Worm (Caenorhabditis elegans) whole organism, early embryonic: Measurements from ENCODE around the gene idhb-1.

Experiments used
- ama-1 ChIP-seq: fragments of 150-350 bp; optimal IDR thresholded peaks from 2 replicates; lab custom pipeline; 2014
- ceh-36 ChIP-seq: sonication (generic microtip); optimal IDR thresholded peaks from 2 replicates; lab custom pipeline; 2016; ENCODE audit warnings: missing genetic modification characterization, inconsistent platforms, missing compliant biosample characterization
- ets-7 ChIP-seq: sonication (generic microtip); optimal IDR thresholded peaks from 2 replicates; lab custom pipeline; 2016; ENCODE audit warnings: missing genotype, missing genetic modification characterization, missing compliant biosample characterization
- flt-1 ChIP-seq: fragments of 200-800 bp; sonication (Bioruptor generic); IDR thresholded peaks from 2 replicates; pipeline ENCODE4 v1.3.6; 2022; ENCODE audit warnings: missing genetic modification characterization, missing compliant biosample characterization
- pes-1 ChIP-seq: fragments of 200-800 bp; sonication (Bioruptor generic); IDR thresholded peaks from 2 replicates; pipeline ENCODE4 v1.3.6; 2022; ENCODE audit warnings: missing genetic modification reagents, missing genetic modification characterization, missing compliant biosample characterization
- scrt-1 ChIP-seq: fragments of 200-800 bp; sonication (Bioruptor generic); IDR thresholded peaks from 2 replicates; pipeline ENCODE4 v1.3.6; 2022; ENCODE audit warnings: missing genetic modification characterization, missing compliant biosample characterization

- no peak for TF ChIP-seq ceh-36
- no peak for TF ChIP-seq scrt-1
- TF ChIP-seq flt-1 (GFP tag; lab: Robert Waterston, UW): no peak
- no peak for TF ChIP-seq ama-1 (lab: Kevin White, UChicago)
- no peak for TF ChIP-seq pes-1 (GFP tag; lab: Robert Waterston, UW)
- TF ChIP-seq ets-7 (tag; lab: Kevin White, UChicago): no peak
Observed at ce11 chrX:14194251-14194650, 20.4 kb upstream of the idhb-1 start.
